Fruit fly (Drosophila melanogaster): Measurements from ENCODE around the gene ppk21.

dm6 chr3R:29675333-29675732 is 10.8 kb downstream of the ppk21 start, which contains the start of the genes Bub3 and Cap-D2:
- peak; percentile 66 for TF ChIP-seq CG3919 (GFP tag; optimal IDR thresholded peaks at IDR 0.05)
- no peak for TF ChIP-seq CG4318 (GFP tag; optimal IDR thresholded peaks at IDR 0.05)
- no peak for TF ChIP-seq dac (GFP tag; optimal IDR thresholded peaks at IDR 0.05)
- TF ChIP-seq CG10631 (GFP tag; optimal IDR thresholded peaks at IDR 0.05): no peak
- peak; percentile 47; the same call in 2 of the 3 replicates for TF ChIP-seq CG8119 (GFP tag; IDR thresholded peaks at IDR 0.05)
- peak; percentile 69 for TF ChIP-seq Hr39 (GFP tag; optimal IDR thresholded peaks at IDR 0.05)
- peak; percentile 27 for TF ChIP-seq CG8632 (GFP tag; optimal IDR thresholded peaks at IDR 0.05)
- TF ChIP-seq CG11762 (GFP tag; optimal IDR thresholded peaks at IDR 0.05; ENCODE audit: insufficient read depth): peak; percentile 21
- peak; percentile 63 for TF ChIP-seq Ets96B (tag; optimal IDR thresholded peaks at IDR 0.05)
- TF ChIP-seq CG10669 (GFP tag; optimal IDR thresholded peaks at IDR 0.05): no peak
- no peak for TF ChIP-seq CG6854 (GFP tag; optimal IDR thresholded peaks at IDR 0.05)
- TF ChIP-seq OdsH (GFP tag; optimal IDR thresholded peaks at IDR 0.05): peak; percentile 75
- TF ChIP-seq Met (GFP tag; optimal IDR thresholded peaks at IDR 0.05): peak; percentile 66
- peak; percentile 41 for TF ChIP-seq Sox102F (GFP tag; optimal IDR thresholded peaks at IDR 0.05)

Data from whole organism, prepupa.